Fruit fly (Drosophila melanogaster): ENCODE data around the gene Gr93d.

- TF ChIP-seq Hr96 (GFP tag; optimal IDR thresholded peaks at IDR 0.05), result no peak
- TF ChIP-seq CG14711 (tag; optimal IDR thresholded peaks at IDR 0.05), result no peak
- no peak for TF ChIP-seq CG1620 (GFP tag; optimal IDR thresholded peaks at IDR 0.05)
- no peak for TF ChIP-seq toe (GFP tag; optimal IDR thresholded peaks at IDR 0.05)
- TF ChIP-seq cic (GFP tag; optimal IDR thresholded peaks at IDR 0.05), result no peak
- TF ChIP-seq tj (GFP tag; optimal IDR thresholded peaks at IDR 0.05), result no peak
- no peak for TF ChIP-seq cnc (optimal IDR thresholded peaks at IDR 0.05)
Observed at dm6 chr3R:21846559-21846958, at the start of gene Gr93d.

Measured in whole organism, adult.